Fruit fly (Drosophila melanogaster) whole organism, embryonic: ENCODE measurements around the gene CG14669.

Experiments used
- Adf1 ChIP-seq: fragments of 200-800 bp; sonication (Bioruptor generic); IDR thresholded peaks from 2 replicates; pipeline ENCODE4 v1.3.6; 2022; ENCODE audit warnings: missing biosample characterization, missing genetic modification characterization
- Bteb2 ChIP-seq: fragments of 200-800 bp; sonication (Bioruptor generic); optimal IDR thresholded peaks from 2 replicates; lab custom pipeline; 2016; ENCODE audit warnings: missing biosample characterization, missing genetic modification characterization
- C15 ChIP-seq: fragments of 200-800 bp; sonication (Bioruptor generic); IDR thresholded peaks from 3 replicates; pipeline ENCODE4 v1.3.6; 2022; ENCODE audit warnings: missing biosample characterization, missing genetic modification characterization
- CG10209 ChIP-seq: fragments of 200-800 bp; sonication (Bioruptor generic); optimal IDR thresholded peaks from 3 replicates; lab custom pipeline; 2017; ENCODE audit warnings: missing biosample characterization, mild to moderate bottlenecking, missing genetic modification characterization, missing genetic modification reagents
- CG10959 ChIP-seq: fragments of 200-800 bp; sonication (Bioruptor generic); IDR thresholded peaks from 2 replicates; pipeline ENCODE4 v1.3.6; 2022; ENCODE audit warnings: missing biosample characterization, missing genetic modification characterization
- CG11398 ChIP-seq: fragments of 200-800 bp; sonication (Bioruptor generic); optimal IDR thresholded peaks from 2 replicates; lab custom pipeline; 2016; ENCODE audit warnings: missing biosample characterization, missing genetic modification characterization
- CG11695 ChIP-seq: fragments of 200-800 bp; sonication (Bioruptor generic); IDR thresholded peaks from 3 replicates; pipeline ENCODE4 v1.3.6; 2022; ENCODE audit warnings: missing biosample characterization, missing genetic modification characterization
- CG11696 ChIP-seq: fragments of 200-800 bp; sonication (Bioruptor generic); IDR thresholded peaks from 2 replicates; pipeline ENCODE4 v1.3.6; 2022; ENCODE audit warnings: missing biosample characterization, missing genetic modification characterization
- CG11723 ChIP-seq: fragments of 200-800 bp; sonication (Bioruptor generic); optimal IDR thresholded peaks from 2 replicates; lab custom pipeline; 2017; ENCODE audit warnings: missing biosample characterization, mild to moderate bottlenecking, missing genetic modification characterization
- CG14965 ChIP-seq: fragments of 200-800 bp; sonication (Bioruptor generic); optimal IDR thresholded peaks from 2 replicates; lab custom pipeline; 2016; ENCODE audit warnings: missing biosample characterization, missing genetic modification characterization, borderline replicate concordance
- CG1602 ChIP-seq: fragments of 200-800 bp; sonication (Bioruptor generic); optimal IDR thresholded peaks from 3 replicates; lab custom pipeline; 2016; ENCODE audit warnings: missing biosample characterization, missing genetic modification characterization
- CG16863 ChIP-seq: fragments of 200-800 bp; sonication (Bioruptor generic); optimal IDR thresholded peaks from 3 replicates; lab custom pipeline; 2016; ENCODE audit warnings: missing biosample characterization, missing genetic modification characterization
- CG17361 ChIP-seq: fragments of 200-800 bp; sonication (Bioruptor generic); IDR thresholded peaks from 3 replicates; pipeline ENCODE4 v1.3.6; 2022; ENCODE audit warnings: missing biosample characterization, missing genetic modification characterization
- CG17829 ChIP-seq: fragments of 200-800 bp; optimal IDR thresholded peaks from 2 replicates; lab custom pipeline; 2019; ENCODE audit warnings: missing biosample characterization, mild to moderate bottlenecking, missing genetic modification characterization, moderate library complexity
- CG1792 ChIP-seq: fragments of 200-800 bp; sonication (Bioruptor generic); optimal IDR thresholded peaks from 2 replicates; lab custom pipeline; 2016; ENCODE audit warnings: missing biosample characterization, missing genetic modification characterization
- CG18619 ChIP-seq: fragments of 200-800 bp; sonication (Bioruptor generic); optimal IDR thresholded peaks from 3 replicates; lab custom pipeline; 2017; ENCODE audit warnings: missing biosample characterization, mild to moderate bottlenecking, missing genetic modification characterization
- CG18764 ChIP-seq: fragments of 200-800 bp; sonication (Bioruptor generic); optimal IDR thresholded peaks from 3 replicates; lab custom pipeline; 2016; ENCODE audit warnings: missing biosample characterization, missing genetic modification characterization
- CG3065 ChIP-seq: fragments of 200-800 bp; sonication (Bioruptor generic); optimal IDR thresholded peaks from 2 replicates; lab custom pipeline; 2016; ENCODE audit warnings: missing biosample characterization, missing genetic modification characterization
- CG31365 ChIP-seq: fragments of 200-800 bp; sonication (Bioruptor generic); optimal IDR thresholded peaks from 2 replicates; lab custom pipeline; 2018; ENCODE audit warnings: missing biosample characterization, mild to moderate bottlenecking, missing genetic modification characterization
- CG31441 ChIP-seq: fragments of 200-800 bp; sonication (Bioruptor generic); IDR thresholded peaks from 2 replicates; pipeline ENCODE4 v1.3.6; 2022; ENCODE audit warnings: missing biosample characterization, missing genetic modification characterization
- CG34224 ChIP-seq: fragments of 200-800 bp; sonication (Bioruptor generic); IDR thresholded peaks from 3 replicates; pipeline ENCODE4 v1.3.6; 2022; ENCODE audit warnings: missing biosample characterization, missing genetic modification characterization; ENCODE audit not compliant: partially characterized antibody
- CG4854 ChIP-seq: fragments of 200-800 bp; sonication (Bioruptor generic); optimal IDR thresholded peaks from 2 replicates; lab custom pipeline; 2016; ENCODE audit warnings: missing biosample characterization, missing genetic modification characterization, inconsistent platforms
- CG5953 ChIP-seq: fragments of 200-800 bp; sonication (Bioruptor generic); IDR thresholded peaks from 2 replicates; pipeline ENCODE4 v1.3.6; 2022; ENCODE audit warnings: missing biosample characterization, missing genetic modification characterization
- CG6175 ChIP-seq: fragments of 200-800 bp; sonication (Bioruptor generic); IDR thresholded peaks from 3 replicates; pipeline ENCODE4 v1.3.6; 2022; ENCODE audit warnings: missing biosample characterization, missing genetic modification characterization
- CG8388 ChIP-seq: fragments of 200-800 bp; sonication (Bioruptor generic); optimal IDR thresholded peaks from 2 replicates; lab custom pipeline; 2019; ENCODE audit warnings: missing biosample characterization, mild to moderate bottlenecking, missing genetic modification characterization, moderate library complexity
- CG9609 ChIP-seq: fragments of 200-800 bp; sonication (Bioruptor generic); optimal IDR thresholded peaks from 3 replicates; lab custom pipeline; 2016; ENCODE audit warnings: missing biosample characterization, missing genetic modification characterization
- CG9876 ChIP-seq: fragments of 200-800 bp; sonication (Bioruptor generic); optimal IDR thresholded peaks from 2 replicates; lab custom pipeline; 2016; ENCODE audit warnings: missing biosample characterization, missing genetic modification characterization
- CTCF ChIP-seq: fragments of 200-800 bp; sonication (Bioruptor generic); optimal IDR thresholded peaks from 2 replicates; lab custom pipeline; 2017; ENCODE audit warnings: missing biosample characterization, mild to moderate bottlenecking, missing genetic modification characterization, moderate library complexity
- ERR ChIP-seq: fragments of 200-800 bp; sonication (Bioruptor generic); optimal IDR thresholded peaks from 2 replicates; lab custom pipeline; 2016; ENCODE audit warnings: missing biosample characterization, missing genetic modification characterization
- GATAe ChIP-seq: fragments of 200-800 bp; sonication (Bioruptor generic); conservative IDR thresholded peaks from 2 replicates; pipeline ENCODE4 v1.3.6; 2022; ENCODE audit warnings: missing biosample characterization, missing genetic modification characterization
- H15 ChIP-seq: fragments of 200-800 bp; sonication (Bioruptor generic); IDR thresholded peaks from 3 replicates; pipeline ENCODE4 v1.3.6; 2022; ENCODE audit warnings: missing biosample characterization, missing genetic modification characterization
- HmgZ ChIP-seq: fragments of 200-800 bp; sonication (Bioruptor generic); optimal IDR thresholded peaks from 2 replicates; lab custom pipeline; 2018; ENCODE audit warnings: missing biosample characterization, mild to moderate bottlenecking, missing genetic modification characterization
- Hr39 ChIP-seq: fragments of >200 bp; optimal IDR thresholded peaks from 2 replicates; lab custom pipeline; 2017
- MBD-R2 ChIP-seq: fragments of 200-800 bp; sonication (Bioruptor generic); IDR thresholded peaks from 2 replicates; pipeline ENCODE4 v1.3.6; 2022; ENCODE audit warnings: missing biosample characterization, missing genetic modification characterization
- Ravus ChIP-seq: fragments of 200-800 bp; sonication (Bioruptor generic); IDR thresholded peaks from 2 replicates; pipeline ENCODE4 v1.3.6; 2022; ENCODE audit warnings: missing biosample characterization, missing genetic modification characterization
- Sox100B ChIP-seq: fragments of 200-800 bp; sonication (Bioruptor generic); optimal IDR thresholded peaks from 3 replicates; lab custom pipeline; 2018; ENCODE audit warnings: missing biosample characterization, mild to moderate bottlenecking, missing genetic modification characterization
- YL-1 ChIP-seq: fragments of 200-800 bp; sonication (Bioruptor generic); optimal IDR thresholded peaks from 3 replicates; lab custom pipeline; 2017; ENCODE audit warnings: missing biosample characterization, mild to moderate bottlenecking, missing genetic modification characterization
- bowl ChIP-seq: fragments of 200-800 bp; sonication (Bioruptor generic); IDR thresholded peaks from 2 replicates; pipeline ENCODE4 v1.3.6; 2022; ENCODE audit warnings: missing biosample characterization, missing genetic modification characterization
- br ChIP-seq: fragments of >200 bp; optimal IDR thresholded peaks from 2 replicates; lab custom pipeline; 2017
- cad ChIP-seq: fragments of >200 bp; optimal IDR thresholded peaks from 2 replicates; lab custom pipeline; 2017; ENCODE audit warnings: missing biosample characterization, missing genetic modification characterization
- cg ChIP-seq: fragments of 200-800 bp; sonication (Bioruptor generic); optimal IDR thresholded peaks from 3 replicates; lab custom pipeline; 2019; ENCODE audit warnings: missing biosample characterization, mild to moderate bottlenecking, missing genetic modification characterization, moderate library complexity
- ewg ChIP-seq: fragments of 200-800 bp; sonication (Bioruptor generic); optimal IDR thresholded peaks from 3 replicates; lab custom pipeline; 2017; ENCODE audit warnings: mild to moderate bottlenecking, missing biosample characterization, missing genetic modification reagents, missing genetic modification characterization
- gce ChIP-seq: fragments of 200-800 bp; sonication (Bioruptor generic); IDR thresholded peaks from 3 replicates; pipeline ENCODE4 v1.3.6; 2022; ENCODE audit warnings: missing biosample characterization, missing genetic modification characterization
- gem ChIP-seq: fragments of 200-800 bp; sonication (Bioruptor generic); optimal IDR thresholded peaks from 2 replicates; lab custom pipeline; 2019; ENCODE audit warnings: missing biosample characterization, mild to moderate bottlenecking, missing genetic modification characterization, moderate library complexity
- gt ChIP-seq: fragments of 200-800 bp; sonication (Bioruptor generic); IDR thresholded peaks from 2 replicates; pipeline ENCODE4 v1.3.6; 2022; ENCODE audit warnings: missing biosample characterization, missing genetic modification characterization
- nmo ChIP-seq: fragments of 200-800 bp; sonication (Bioruptor generic); optimal IDR thresholded peaks from 2 replicates; lab custom pipeline; 2018; ENCODE audit warnings: missing biosample characterization, mild to moderate bottlenecking, missing genetic modification characterization, moderate library complexity
- onecut ChIP-seq: fragments of 200-800 bp; sonication (Bioruptor generic); IDR thresholded peaks from 2 replicates; pipeline ENCODE4 v1.3.6; 2022; ENCODE audit warnings: missing biosample characterization, missing genetic modification characterization
- otp ChIP-seq: fragments of 200-800 bp; sonication (Bioruptor generic); IDR thresholded peaks from 3 replicates; pipeline ENCODE4, ENCODE4 v1.3.6; 2022; ENCODE audit warnings: missing biosample characterization, missing genetic modification characterization
- pb ChIP-seq: fragments of 200-800 bp; sonication (Bioruptor generic); optimal IDR thresholded peaks from 3 replicates; lab custom pipeline; 2016; ENCODE audit warnings: missing biosample characterization, missing genetic modification characterization
- psq ChIP-seq: fragments of 200-800 bp; sonication (Bioruptor generic); optimal IDR thresholded peaks from 2 replicates; lab custom pipeline; 2017; ENCODE audit warnings: missing biosample characterization, missing genetic modification characterization
- sc ChIP-seq, 3 experiments: fragments of >200 bp in 2 of 3; fragments of 200-800 bp in 1 of 3; sonication (Bioruptor generic) in 1 of 3; optimal IDR thresholded peaks; 2 replicates in 2 of 3; 3 replicates in 1 of 3; lab custom pipeline; 2017; ENCODE audit warnings: mild to moderate bottlenecking in 1 of 3, missing biosample characterization in 1 of 3, missing genetic modification characterization in 1 of 3, missing genetic modification reagents in 1 of 3
- sens ChIP-seq: fragments of 200-800 bp; sonication (Bioruptor generic); peaks from one replicate; lab custom pipeline; 2016; ENCODE audit warnings: missing biosample characterization, missing genetic modification characterization
- sob ChIP-seq: fragments of 200-800 bp; sonication (Bioruptor generic); IDR thresholded peaks from 2 replicates; pipeline ENCODE4 v1.3.6; 2022; ENCODE audit warnings: missing biosample characterization, missing genetic modification characterization
- unc-4 ChIP-seq: fragments of 200-800 bp; sonication (Bioruptor generic); IDR thresholded peaks from 2 replicates; pipeline ENCODE4 v1.3.6; 2022; ENCODE audit warnings: missing biosample characterization, missing genetic modification characterization; ENCODE audit not compliant: partially characterized antibody

CG14669 gene

DNA sequence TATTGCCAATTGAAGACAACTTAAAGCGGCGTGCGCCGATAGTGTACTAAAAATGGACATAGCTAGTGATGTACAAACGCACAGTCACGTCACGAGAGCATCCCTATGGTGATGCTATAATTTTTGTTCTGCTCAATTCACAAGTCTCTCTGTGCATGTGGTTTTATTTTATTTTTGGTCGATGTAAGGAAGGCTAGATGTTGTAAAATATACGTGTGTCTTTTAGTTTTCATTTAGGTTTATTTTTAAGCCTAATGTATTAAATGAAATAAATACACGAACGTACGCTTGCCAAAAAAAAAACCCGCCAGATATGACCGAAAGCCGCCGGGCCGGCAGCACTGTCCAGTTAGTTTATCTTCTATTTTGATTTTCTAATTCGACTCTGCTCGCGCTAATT lies 60.2 kb downstream of the CG14669 start, which contains the start of the genes CG45100, HDAC3 and Hcs (continued):
- TF ChIP-seq cad (GFP tag; lab: Kevin White, UChicago) (no peak), ewg (peak; percentile 71), CTCF (no peak), CG18764 (GFP tag; lab: Kevin White, UChicago) (no peak), CG11723 (GFP tag; lab: Kevin White, UChicago) (no peak), CG1602 (GFP tag; lab: Kevin White, UChicago) (peak; percentile 2), Sox100B (GFP tag; lab: Kevin White, UChicago) (no peak), cg (GFP tag; lab: Kevin White, UChicago) (no peak), CG8388 (no peak), psq (GFP tag; lab: Kevin White, UChicago) (no peak), CG9609 (peak; percentile 44), sob (peak; percentile 54; the same call in 1 of the 2 replicates), Ravus (GFP tag; lab: Robert Waterston, UW) (no peak), br (lab: Kevin White, UChicago) (no peak), CG34224 (peak; percentile 76), Adf1 (GFP tag; lab: Robert Waterston, UW) (peak; percentile 28; the same call in 1 of the 2 replicates), gem (tag; lab: Kevin White, UChicago) (no peak), pb (GFP tag; lab: Kevin White, UChicago) (no peak), bowl (GFP tag; lab: Robert Waterston, UW) (no peak), CG6175 (no peak), CG16863 (peak; percentile 23), GATAe (GFP tag; lab: Robert Waterston, UW) (0 out of 2 replicates have a peak, but pooled peaks have one; percentile 34), CG10209 (no peak), Bteb2 (GFP tag; lab: Kevin White, UChicago) (peak; percentile 26), nmo (GFP tag; lab: Kevin White, UChicago) (peak; percentile 76), CG11398 (no peak), gt (GFP tag; lab: Robert Waterston, UW) (no peak), CG31365 (no peak), gce (GFP tag; lab: Robert Waterston, UW) (no peak), CG4854 (GFP tag; lab: Kevin White, UChicago) (no peak), CG3065 (GFP tag; lab: Kevin White, UChicago) (no peak), CG10959 (GFP tag; lab: Robert Waterston, UW) (no peak), YL-1 (GFP tag; lab: Kevin White, UChicago) (peak; percentile 44), sens (peak; percentile 92), C15 (no peak), onecut (no peak), sc (optimal IDR thresholded peaks at IDR 0.05; lab: Kevin White, UChicago) (no peak), sc (GFP tag; optimal IDR thresholded peaks at IDR 0.05; lab: Kevin White, UChicago) (no peak), CG5953 (no peak), CG1792 (GFP tag; lab: Kevin White, UChicago) (no peak), CG31441 (GFP tag; lab: Robert Waterston, UW) (no peak), HmgZ (tag; lab: Kevin White, UChicago) (peak; percentile 39), CG17829 (tag; lab: Kevin White, UChicago) (peak; percentile 12), CG9876 (GFP tag; lab: Kevin White, UChicago) (peak; percentile 52), otp (GFP tag; lab: Robert Waterston, UW) (no peak), CG17361 (GFP tag; lab: Robert Waterston, UW) (no peak; the same call in 2 of the 3 replicates), CG18619 (GFP tag; lab: Kevin White, UChicago) (no peak), Hr39 (lab: Kevin White, UChicago) (no peak), H15 (GFP tag; lab: Robert Waterston, UW) (no peak), ERR (GFP tag; lab: Kevin White, UChicago) (peak; percentile 11), unc-4 (GFP tag; lab: Robert Waterston, UW) (peak; percentile 84), CG11696 (GFP tag; lab: Robert Waterston, UW) (no peak), MBD-R2 (GFP tag; lab: Robert Waterston, UW) (peak; percentile 95), CG14965 (GFP tag; lab: Kevin White, UChicago) (no peak), CG11695 (GFP tag; lab: Robert Waterston, UW) (no peak)
